Worm (Caenorhabditis elegans) whole organism, late embryonic: ENCODE results near the gene oac-12.
A peak's percentile ranks its signal among the peaks of the same experiment; 100 is the strongest.

ENCODE experiments used
- C38D4.7 ChIP-seq: fragments of 200-800 bp; sonication (Bioruptor generic); optimal IDR thresholded peaks from 2 replicates; lab custom pipeline; 2018; ENCODE audit warnings: mild to moderate bottlenecking, missing genetic modification characterization, moderate library complexity, missing compliant biosample characterization
- F13H6.1 ChIP-seq: sonication (generic microtip); optimal IDR thresholded peaks from 2 replicates; lab custom pipeline; 2016; ENCODE audit warnings: missing genetic modification characterization, missing compliant biosample characterization
- T23F11.4 ChIP-seq: fragments of 200-800 bp; sonication (Bioruptor generic); optimal IDR thresholded peaks from 2 replicates; lab custom pipeline; 2018; ENCODE audit warnings: mild to moderate bottlenecking, missing genetic modification characterization, missing compliant biosample characterization
- ama-1 ChIP-seq: fragments of 150-350 bp; optimal IDR thresholded peaks from 2 replicates; lab custom pipeline; 2014
- ceh-14 ChIP-seq: sonication (generic microtip); optimal IDR thresholded peaks from 2 replicates; lab custom pipeline; 2016; ENCODE audit warnings: missing genotype, missing genetic modification characterization, missing compliant biosample characterization
- ceh-18 ChIP-seq: sonication (generic microtip); optimal IDR thresholded peaks from 2 replicates; lab custom pipeline; 2016; ENCODE audit warnings: missing genetic modification characterization, missing compliant biosample characterization
- ceh-19 ChIP-seq: fragments of 200-800 bp; sonication (Bioruptor generic); optimal IDR thresholded peaks from 2 replicates; lab custom pipeline; 2018; ENCODE audit warnings: mild to moderate bottlenecking, missing genetic modification characterization, missing compliant biosample characterization
- ceh-24 ChIP-seq: sonication (generic microtip); optimal IDR thresholded peaks from 2 replicates; lab custom pipeline; 2016; ENCODE audit warnings: mild to moderate bottlenecking, missing genetic modification characterization, missing compliant biosample characterization
- ceh-31 ChIP-seq: sonication (generic microtip); optimal IDR thresholded peaks from 2 replicates; lab custom pipeline; 2016; ENCODE audit warnings: missing genetic modification characterization, missing compliant biosample characterization
- che-1 ChIP-seq: sonication (generic microtip); optimal IDR thresholded peaks from 2 replicates; lab custom pipeline; 2016; ENCODE audit warnings: mild to moderate bottlenecking, missing genetic modification characterization, missing compliant biosample characterization
- dmd-4 ChIP-seq: sonication (generic microtip); optimal IDR thresholded peaks from 2 replicates; lab custom pipeline; 2016; ENCODE audit warnings: borderline replicate concordance, missing genetic modification characterization, missing compliant biosample characterization
- eyg-1 ChIP-seq: sonication (generic microtip); optimal IDR thresholded peaks from 2 replicates; lab custom pipeline; 2016; ENCODE audit warnings: missing genotype, missing genetic modification characterization, missing compliant biosample characterization
- fax-1 ChIP-seq: sonication (generic microtip); optimal IDR thresholded peaks from 2 replicates; lab custom pipeline; 2016; ENCODE audit warnings: missing genotype, missing genetic modification characterization, missing compliant biosample characterization
- fkh-10 ChIP-seq: fragments of 150-350 bp; optimal IDR thresholded peaks from 2 replicates; lab custom pipeline; 2014; ENCODE audit warnings: missing biosample characterization, missing genetic modification reagents, missing genetic modification characterization
- fkh-6 ChIP-seq: sonication (generic microtip); optimal IDR thresholded peaks from 2 replicates; lab custom pipeline; 2016; ENCODE audit warnings: missing genetic modification characterization, missing compliant biosample characterization
- hlh-15 ChIP-seq: sonication (generic microtip); optimal IDR thresholded peaks from 2 replicates; lab custom pipeline; 2016; ENCODE audit warnings: missing genetic modification characterization, missing compliant biosample characterization
- hlh-30 ChIP-seq: sonication (generic microtip); optimal IDR thresholded peaks from 2 replicates; lab custom pipeline; 2017; ENCODE audit warnings: antibody characterized with exemption, missing genetic modification characterization, missing compliant biosample characterization; ENCODE audit not compliant: insufficient read depth
- hlh-8 ChIP-seq: sonication (generic microtip); optimal IDR thresholded peaks from 2 replicates; lab custom pipeline; 2016; ENCODE audit warnings: missing genotype, missing genetic modification characterization, missing compliant biosample characterization
- lin-11 ChIP-seq: fragments of 200-800 bp; sonication (Bioruptor generic); optimal IDR thresholded peaks from 2 replicates; lab custom pipeline; 2018; ENCODE audit warnings: mild to moderate bottlenecking, missing genetic modification characterization, missing compliant biosample characterization
- mec-3 ChIP-seq: sonication (generic microtip); optimal IDR thresholded peaks from 2 replicates; lab custom pipeline; 2016; ENCODE audit warnings: borderline replicate concordance, missing genetic modification characterization, missing compliant biosample characterization
- nhr-232 ChIP-seq: sonication (generic microtip); optimal IDR thresholded peaks from 2 replicates; lab custom pipeline; 2016; ENCODE audit warnings: missing genetic modification characterization, missing compliant biosample characterization
- npax-4 ChIP-seq: sonication (generic microtip); optimal IDR thresholded peaks from 2 replicates; lab custom pipeline; 2016; ENCODE audit warnings: missing genetic modification characterization, missing compliant biosample characterization
- pag-3 ChIP-seq: sonication (generic microtip); optimal IDR thresholded peaks from 2 replicates; lab custom pipeline; 2016; ENCODE audit warnings: missing compliant biosample characterization, missing genetic modification characterization, borderline replicate concordance
- pax-1 ChIP-seq: fragments of 150-350 bp; optimal IDR thresholded peaks from 2 replicates; lab custom pipeline; 2014; ENCODE audit warnings: missing biosample characterization, missing genetic modification characterization
- pha-2 ChIP-seq: sonication (generic microtip); optimal IDR thresholded peaks from 2 replicates; lab custom pipeline; 2017; ENCODE audit warnings: mild to moderate bottlenecking, missing genetic modification characterization, missing compliant biosample characterization
- rnt-1 ChIP-seq: sonication (generic microtip); optimal IDR thresholded peaks from 2 replicates; lab custom pipeline; 2016; ENCODE audit warnings: missing genetic modification characterization, missing compliant biosample characterization
- sdc-2 ChIP-seq: sonication (generic microtip); optimal IDR thresholded peaks from 2 replicates; lab custom pipeline; 2016; ENCODE audit warnings: missing genotype, missing genetic modification characterization, missing compliant biosample characterization
- sox-4 ChIP-seq: sonication (generic microtip); optimal IDR thresholded peaks from 2 replicates; lab custom pipeline; 2017; ENCODE audit warnings: mild to moderate bottlenecking, missing genetic modification characterization, inconsistent platforms, missing compliant biosample characterization
- syd-9 ChIP-seq: sonication (generic microtip); optimal IDR thresholded peaks from 2 replicates; lab custom pipeline; 2016; ENCODE audit warnings: mild to moderate bottlenecking, missing genetic modification characterization, moderate library complexity, missing compliant biosample characterization
- unc-3 ChIP-seq, 2 experiments: fragments of 200-800 bp in 1 of 2; sonication (Bioruptor generic) in 1 of 2; sonication (generic microtip) in 1 of 2; conservative IDR thresholded peaks in 1 of 2; optimal IDR thresholded peaks in 1 of 2; 2 replicates each; pipeline versions ENCODE4 v1.3.6 to Lab custom; 2016 to 2022; ENCODE audit warnings: missing compliant biosample characterization in 2 of 2, missing genetic modification characterization in 2 of 2, missing genetic modification reagents in 1 of 2
- unc-42 ChIP-seq: sonication (generic microtip); optimal IDR thresholded peaks from 2 replicates; lab custom pipeline; 2016; ENCODE audit warnings: missing genotype, missing genetic modification characterization, missing compliant biosample characterization
- unc-55 ChIP-seq: sonication (generic microtip); optimal IDR thresholded peaks from 2 replicates; lab custom pipeline; 2017; ENCODE audit warnings: missing biosample characterization, missing genetic modification reagents, missing genetic modification characterization
- zip-5 ChIP-seq: sonication (generic microtip); optimal IDR thresholded peaks from 2 replicates; lab custom pipeline; 2016; ENCODE audit warnings: missing genetic modification characterization, missing compliant biosample characterization

oac-12 gene

ce11 chrV:4370515-4370914 lies 38.2 kb upstream of the oac-12 start:
- TF ChIP-seq zip-5 (tag; lab: Kevin White, UChicago) (no peak), T23F11.4 (GFP tag; lab: Kevin White, UChicago) (no peak), mec-3 (tag; lab: Kevin White, UChicago) (no peak), hlh-30 (tag; lab: Kevin White, UChicago) (no peak), pax-1 (tag; lab: Kevin White, UChicago) (no peak), hlh-15 (tag; lab: Kevin White, UChicago) (no peak), rnt-1 (tag; lab: Kevin White, UChicago) (no peak), F13H6.1 (tag; lab: Kevin White, UChicago) (no peak), ceh-18 (no peak), sdc-2 (tag; lab: Kevin White, UChicago) (no peak), pha-2 (tag; lab: Kevin White, UChicago) (no peak), ceh-24 (tag; lab: Kevin White, UChicago) (no peak), eyg-1 (tag; lab: Kevin White, UChicago) (no peak), syd-9 (tag; lab: Kevin White, UChicago) (no peak), pag-3 (no peak), che-1 (tag; lab: Kevin White, UChicago) (no peak), unc-3 (GFP tag; conservative IDR thresholded peaks at IDR 0.05; lab: Robert Waterston, UW) (no peak), unc-3 (tag; optimal IDR thresholded peaks at IDR 0.05; lab: Kevin White, UChicago) (no peak), dmd-4 (tag; lab: Kevin White, UChicago) (no peak)

DNA sequence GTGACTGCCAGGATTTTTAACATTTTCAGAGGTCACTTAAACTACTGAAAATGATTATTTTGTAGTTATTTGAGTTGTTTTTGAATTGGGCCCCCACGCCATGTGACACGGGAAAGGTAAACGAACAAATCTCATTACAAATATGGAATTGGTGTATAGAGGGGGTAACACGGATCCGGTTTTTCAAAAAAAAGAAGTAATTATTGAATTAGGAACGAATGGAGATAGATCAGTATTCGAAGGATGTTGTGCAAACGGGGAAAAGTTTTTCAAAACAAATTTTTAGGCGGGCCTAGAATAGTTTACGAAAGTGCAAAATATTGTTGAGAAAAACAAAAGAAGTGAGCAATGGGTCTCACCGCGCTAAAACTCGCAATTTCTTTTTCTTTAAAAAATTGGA lies 34.1 kb upstream of the oac-12 start, which contains the start of gene F32D1.11:
F32D1.11 (minus strand) TSS at position 101 of the 400 bp plus-strand sequence.
- TF ChIP-seq zip-5 (tag; lab: Kevin White, UChicago) = no peak
- no peak for TF ChIP-seq ceh-24 (tag; lab: Kevin White, UChicago)
- TF ChIP-seq pag-3 = no peak
- no peak for TF ChIP-seq nhr-232 (tag; lab: Kevin White, UChicago)

- TF ChIP-seq eyg-1 (tag; lab: Kevin White, UChicago) (no peak), lin-11 (tag; lab: Kevin White, UChicago) (no peak), ceh-31 (tag; lab: Kevin White, UChicago) (no peak), sox-4 (no peak), npax-4 (tag; lab: Kevin White, UChicago) (no peak), fkh-6 (tag; lab: Kevin White, UChicago) (no peak), ceh-19 (no peak)
These were observed 32.2 kb upstream of the oac-12 start, which contains the start of gene grl-13 for ce11 chrV:4364517-4364916. Gene grl-13, minus strand, starts transcription at chrV:4364617.

ce11 chrV:4361505-4361904 lies 29.2 kb upstream of the oac-12 start, which contains the start of gene F32D1.3:
Gene F32D1.3, minus strand, starts transcription at chrV:4361569.
- peak; percentile 4 for TF ChIP-seq unc-55
- no peak for TF ChIP-seq ceh-14 (tag; lab: Kevin White, UChicago)

ce11 chrV:4360018-4360417 lies 27.7 kb upstream of the oac-12 start:
- TF ChIP-seq fax-1 (tag; lab: Kevin White, UChicago) = no peak
- TF ChIP-seq fkh-6 (tag; lab: Kevin White, UChicago) = no peak
- peak; percentile 48 for TF ChIP-seq unc-42 (tag; lab: Kevin White, UChicago)
- TF ChIP-seq ama-1 (lab: Kevin White, UChicago) = no peak
- TF ChIP-seq T23F11.4 (GFP tag; lab: Kevin White, UChicago) = no peak
- no peak for TF ChIP-seq fkh-10 (GFP tag; lab: Kevin White, UChicago)
- no peak for TF ChIP-seq hlh-8 (tag; lab: Kevin White, UChicago)
- TF ChIP-seq sdc-2 (tag; lab: Kevin White, UChicago) = no peak
- no peak for TF ChIP-seq C38D4.7 (GFP tag; lab: Kevin White, UChicago)
- peak; percentile 71 for TF ChIP-seq unc-55
- no peak for TF ChIP-seq eyg-1 (tag; lab: Kevin White, UChicago)
